Worm (Caenorhabditis elegans) whole organism, L4 larva: ENCODE data around the gene W04D2.4.
A peak's percentile ranks its signal among the peaks of the same experiment; 100 is the strongest.

Source experiments
- F10B5.3 ChIP-seq: sonication (generic microtip); optimal IDR thresholded peaks from 2 replicates; lab custom pipeline; 2016; ENCODE audit warnings: mild to moderate bottlenecking, missing genetic modification characterization, missing compliant biosample characterization
- F26F4.8 ChIP-seq: fragments of 200-800 bp; sonication (Bioruptor generic); conservative IDR thresholded peaks from 2 replicates; pipeline ENCODE4 v1.3.6; 2022; ENCODE audit warnings: missing genetic modification characterization, missing compliant biosample characterization
- F37D6.2 ChIP-seq: sonication (generic microtip); optimal IDR thresholded peaks from 2 replicates; lab custom pipeline; 2016; ENCODE audit warnings: mild to moderate bottlenecking, missing genetic modification characterization, missing compliant biosample characterization
- R02D3.7 ChIP-seq: fragments of 150-350 bp; sonication (generic microtip); optimal IDR thresholded peaks from 3 replicates; lab custom pipeline; 2014; ENCODE audit warnings: missing biosample characterization, missing genetic modification characterization
- T26A8.4 ChIP-seq: fragments of 200-800 bp; sonication (Bioruptor generic); IDR thresholded peaks from 2 replicates; pipeline ENCODE4 v1.3.6; 2022; ENCODE audit warnings: missing genetic modification characterization, missing compliant biosample characterization
- Y105C5A.15 ChIP-seq: fragments of 200-800 bp; sonication (Bioruptor generic); IDR thresholded peaks from 2 replicates; pipeline ENCODE4 v1.3.6; 2022; ENCODE audit warnings: missing genetic modification characterization, missing compliant biosample characterization
- ZK337.2 ChIP-seq: fragments of 200-800 bp; sonication (Bioruptor generic); IDR thresholded peaks from 2 replicates; pipeline ENCODE4 v1.3.6; 2022; ENCODE audit warnings: missing genetic modification reagents, missing genetic modification characterization, missing compliant biosample characterization
- aha-1 ChIP-seq: fragments of 150-350 bp; peaks from one replicate; lab custom pipeline; 2014; ENCODE audit warnings: missing biosample characterization, missing genetic modification characterization
- ama-1 ChIP-seq: fragments of 150-350 bp; optimal IDR thresholded peaks from 2 replicates; lab custom pipeline; 2014; ENCODE audit warnings: inconsistent platforms, mixed read lengths
- arid-1 ChIP-seq: fragments of 200-800 bp; sonication (Bioruptor generic); conservative IDR thresholded peaks from 2 replicates; pipeline ENCODE4 v1.3.6; 2022; ENCODE audit warnings: missing genetic modification reagents, missing genetic modification characterization, missing compliant biosample characterization
- attf-4 ChIP-seq: sonication (generic microtip); optimal IDR thresholded peaks from 3 replicates; lab custom pipeline; 2017; ENCODE audit warnings: missing biosample characterization, missing genetic modification characterization
- daf-8 ChIP-seq: fragments of 200-800 bp; sonication (Bioruptor generic); IDR thresholded peaks from 2 replicates; pipeline ENCODE4 v1.3.6; 2022; ENCODE audit warnings: missing genetic modification characterization, missing compliant biosample characterization
- dmd-9 ChIP-seq: fragments of 200-800 bp; sonication (Bioruptor generic); IDR thresholded peaks from 2 replicates; pipeline ENCODE4 v1.3.6; 2022; ENCODE audit warnings: missing genetic modification reagents, missing genetic modification characterization, missing compliant biosample characterization
- dpl-1 ChIP-seq: fragments of 150-350 bp; optimal IDR thresholded peaks from 2 replicates; lab custom pipeline; 2014; ENCODE audit warnings: missing biosample characterization, missing genetic modification reagents, missing genetic modification characterization
- duxl-1 ChIP-seq: sonication (generic microtip); optimal IDR thresholded peaks from 2 replicates; lab custom pipeline; 2016; ENCODE audit warnings: mild to moderate bottlenecking, missing genetic modification characterization, moderate library complexity, missing compliant biosample characterization; ENCODE audit not compliant: poor library complexity
- dve-1 ChIP-seq: sonication (generic microtip); optimal IDR thresholded peaks from 2 replicates; lab custom pipeline; 2017; ENCODE audit warnings: antibody characterized with exemption, mild to moderate bottlenecking, missing genetic modification characterization, missing compliant biosample characterization; ENCODE audit not compliant: insufficient read depth
- fos-1 ChIP-seq: fragments of 150-350 bp; optimal IDR thresholded peaks from 2 replicates; lab custom pipeline; 2014; ENCODE audit warnings: missing biosample characterization, missing genetic modification characterization
- gei-8 ChIP-seq: fragments of 200-800 bp; sonication (Bioruptor generic); optimal IDR thresholded peaks from 2 replicates; lab custom pipeline; 2018; ENCODE audit warnings: mild to moderate bottlenecking, missing genetic modification characterization, missing compliant biosample characterization
- hlh-11 ChIP-seq: fragments of 200-800 bp; sonication (Bioruptor generic); optimal IDR thresholded peaks from 2 replicates; lab custom pipeline; 2018; ENCODE audit warnings: mild to moderate bottlenecking, missing genetic modification characterization, missing compliant biosample characterization
- hlh-30 ChIP-seq: sonication (generic microtip); optimal IDR thresholded peaks from 2 replicates; lab custom pipeline; 2017; ENCODE audit warnings: antibody characterized with exemption, mild to moderate bottlenecking, missing genetic modification characterization, missing compliant biosample characterization; ENCODE audit not compliant: insufficient read depth
- hmg-1.1 ChIP-seq: fragments of 200-800 bp; sonication (Bioruptor generic); IDR thresholded peaks from 2 replicates; pipeline ENCODE4 v1.3.6; 2022; ENCODE audit warnings: missing genetic modification reagents, missing genetic modification characterization, missing compliant biosample characterization
- lim-7 ChIP-seq: fragments of 200-800 bp; sonication (Bioruptor generic); IDR thresholded peaks from 2 replicates; pipeline ENCODE4 v1.3.6; 2022; ENCODE audit warnings: missing genetic modification characterization, missing compliant biosample characterization
- lin-1 ChIP-seq: fragments of 200-800 bp; sonication (Bioruptor generic); IDR thresholded peaks from 2 replicates; pipeline ENCODE4 v1.3.6; 2022; ENCODE audit warnings: missing genetic modification reagents, missing genetic modification characterization, missing compliant biosample characterization
- lin-13 ChIP-seq: fragments of 150-350 bp; optimal IDR thresholded peaks from 2 replicates; lab custom pipeline; 2014; ENCODE audit warnings: missing biosample characterization, missing genetic modification reagents, missing genetic modification characterization
- lin-29 ChIP-seq: fragments of 200-800 bp; sonication (Bioruptor generic); IDR thresholded peaks from 2 replicates; pipeline ENCODE4 v1.3.6; 2022; ENCODE audit warnings: missing genetic modification reagents, missing genetic modification characterization, missing compliant biosample characterization
- lir-3 ChIP-seq: sonication (generic microtip); optimal IDR thresholded peaks from 2 replicates; lab custom pipeline; 2016; ENCODE audit warnings: mild to moderate bottlenecking, missing genetic modification characterization, missing compliant biosample characterization
- lsy-2 ChIP-seq, 2 experiments: fragments of 150-350 bp in 1 of 2; sonication (generic microtip) in 1 of 2; optimal IDR thresholded peaks; 2 replicates each; lab custom pipeline; 2014 to 2017; ENCODE audit warnings: missing biosample characterization in 2 of 2, missing genetic modification characterization in 2 of 2
- madf-9 ChIP-seq: fragments of 200-800 bp; sonication (Bioruptor generic); conservative IDR thresholded peaks from 2 replicates; pipeline ENCODE4 v1.3.6; 2022; ENCODE audit warnings: missing genetic modification reagents, missing genetic modification characterization, missing compliant biosample characterization
- mdl-1 ChIP-seq, 2 experiments: fragments of 150-350 bp in 1 of 2; sonication (generic microtip) in 1 of 2; optimal IDR thresholded peaks; 2 replicates each; lab custom pipeline; 2014 to 2017; ENCODE audit warnings: missing biosample characterization in 2 of 2, missing genetic modification characterization in 2 of 2
- mep-1 ChIP-seq: fragments of 150-350 bp; sonication (generic microtip); optimal IDR thresholded peaks from 3 replicates; lab custom pipeline; 2014; ENCODE audit warnings: missing biosample characterization, missing genetic modification characterization
- mes-2 ChIP-seq: sonication (generic microtip); optimal IDR thresholded peaks from 2 replicates; lab custom pipeline; 2016; ENCODE audit warnings: missing genotype, mild to moderate bottlenecking, missing genetic modification characterization, missing compliant biosample characterization; ENCODE audit not compliant: poor library complexity, severe bottlenecking
- mxl-3 ChIP-seq: fragments of 200-800 bp; sonication (Bioruptor generic); optimal IDR thresholded peaks from 2 replicates; lab custom pipeline; 2018; ENCODE audit warnings: mild to moderate bottlenecking, missing genetic modification characterization, missing compliant biosample characterization
- nhr-10 ChIP-seq: fragments of 150-350 bp; optimal IDR thresholded peaks from 2 replicates; lab custom pipeline; 2014; ENCODE audit warnings: missing biosample characterization, missing genetic modification characterization
- nhr-102 ChIP-seq: sonication (generic microtip); optimal IDR thresholded peaks from 2 replicates; lab custom pipeline; 2016; ENCODE audit warnings: mild to moderate bottlenecking, missing genetic modification characterization, moderate library complexity, missing compliant biosample characterization
- nhr-111 ChIP-seq: fragments of 200-800 bp; sonication (Bioruptor generic); optimal IDR thresholded peaks from 2 replicates; lab custom pipeline; 2018; ENCODE audit warnings: mild to moderate bottlenecking, missing genetic modification characterization, missing compliant biosample characterization
- nhr-25 ChIP-seq: sonication (generic microtip); optimal IDR thresholded peaks from 2 replicates; lab custom pipeline; 2017; ENCODE audit warnings: missing genetic modification characterization, mild to moderate bottlenecking, missing compliant biosample characterization, antibody characterized with exemption, moderate library complexity, borderline replicate concordance; ENCODE audit not compliant: insufficient read depth
- nhr-41 ChIP-seq: fragments of 200-800 bp; sonication (Bioruptor generic); IDR thresholded peaks from 2 replicates; pipeline ENCODE4 v1.3.6; 2022; ENCODE audit warnings: missing genetic modification reagents, missing genetic modification characterization, missing compliant biosample characterization
- nhr-48 ChIP-seq: sonication (generic microtip); optimal IDR thresholded peaks from 2 replicates; lab custom pipeline; 2016; ENCODE audit warnings: mild to moderate bottlenecking, missing genetic modification characterization, missing compliant biosample characterization
- nhr-76 ChIP-seq: fragments of 150-350 bp; optimal IDR thresholded peaks from 2 replicates; lab custom pipeline; 2014; ENCODE audit warnings: missing biosample characterization, missing genetic modification characterization
- pqm-1 ChIP-seq: sonication (generic microtip); optimal IDR thresholded peaks from 2 replicates; lab custom pipeline; 2017; ENCODE audit warnings: missing biosample characterization, missing genetic modification characterization
- rbr-2 ChIP-seq: sonication (generic microtip); optimal IDR thresholded peaks from 2 replicates; lab custom pipeline; 2016; ENCODE audit warnings: missing genotype, missing genetic modification characterization, missing compliant biosample characterization
- set-16 ChIP-seq: fragments of 200-800 bp; sonication (Bioruptor generic); IDR thresholded peaks from 2 replicates; pipeline ENCODE4 v1.3.6; 2022; ENCODE audit warnings: missing genetic modification reagents, missing genetic modification characterization, missing compliant biosample characterization
- tag-97 ChIP-seq: fragments of 200-800 bp; sonication (Bioruptor generic); IDR thresholded peaks from 2 replicates; pipeline ENCODE4 v1.3.6; 2022; ENCODE audit warnings: missing genetic modification characterization, missing compliant biosample characterization
- unc-130 ChIP-seq: sonication (generic microtip); optimal IDR thresholded peaks from 2 replicates; lab custom pipeline; 2016; ENCODE audit warnings: missing genetic modification reagents, missing genetic modification characterization, missing compliant biosample characterization
- unc-39 ChIP-seq: sonication (generic microtip); optimal IDR thresholded peaks from 2 replicates; lab custom pipeline; 2017; ENCODE audit warnings: missing biosample characterization, missing genetic modification characterization
- unc-62 ChIP-seq, 3 experiments: fragments of 150-350 bp in 1 of 3; sonication (generic microtip); optimal IDR thresholded peaks in 2 of 3; peaks in 1 of 3; 1 replicate in 1 of 3; 2 replicates in 2 of 3; lab custom pipeline; 2014 to 2017; ENCODE audit warnings: missing biosample characterization in 3 of 3, missing genetic modification characterization in 3 of 3, missing genetic modification reagents in 3 of 3, missing genotype in 1 of 3
- zip-11 ChIP-seq: fragments of 200-800 bp; sonication (Bioruptor generic); IDR thresholded peaks from 2 replicates; pipeline ENCODE4 v1.3.6; 2022; ENCODE audit warnings: missing genetic modification characterization, missing compliant biosample characterization

The W04D2.4 gene

ce11 chrV:12497725-12498263 lies at the start of gene W04D2.4, which contains the start of gene rbm-25 (continued):
- no peak for TF ChIP-seq nhr-76 (tag; lab: Kevin White, UChicago)
- TF ChIP-seq nhr-48: peak; percentile 49
- TF ChIP-seq lin-13 (GFP tag; lab: Kevin White, UChicago): peak; percentile 22

ce11 chrV:12542683-12543319 lies 45.2 kb upstream of the W04D2.4 start:
- TF ChIP-seq nhr-111 (GFP tag; lab: Kevin White, UChicago) (no peak), mdl-1 (tag; optimal IDR thresholded peaks at IDR 0.05; lab: Kevin White, UChicago) (peak in 1 of 2 experiments; percentile 38), fos-1 (tag; lab: Kevin White, UChicago) (no peak), hlh-30 (peak; percentile 32), unc-130 (GFP tag; lab: Kevin White, UChicago) (no peak), mep-1 (tag; lab: Kevin White, UChicago) (no peak), R02D3.7 (no peak), rbr-2 (tag; lab: Kevin White, UChicago) (peak; percentile 22), mxl-3 (no peak), pqm-1 (tag; lab: Kevin White, UChicago) (no peak), nhr-102 (peak; percentile 4), lsy-2 (tag; optimal IDR thresholded peaks at IDR 0.05; lab: Kevin White, UChicago) (peak in 1 of 2 experiments; percentile 50), hmg-1.1 (GFP tag; lab: Robert Waterston, UW) (no peak), lin-1 (GFP tag; lab: Robert Waterston, UW) (no peak), dpl-1 (GFP tag; lab: Kevin White, UChicago) (no peak), set-16 (GFP tag; lab: Robert Waterston, UW) (no peak), T26A8.4 (no peak), lim-7 (GFP tag; lab: Robert Waterston, UW) (no peak), madf-9 (no peak), hlh-11 (tag; lab: Kevin White, UChicago) (peak; percentile 46), unc-39 (no peak), F37D6.2 (tag; lab: Kevin White, UChicago) (no peak), mes-2 (tag; lab: Kevin White, UChicago) (peak; percentile 47), attf-4 (tag; lab: Kevin White, UChicago) (no peak), nhr-25 (peak; percentile 8), lin-29 (GFP tag; lab: Robert Waterston, UW) (no peak), arid-1 (GFP tag; lab: Robert Waterston, UW) (no peak), ama-1 (lab: Kevin White, UChicago) (peak; percentile 53), zip-11 (no peak), F10B5.3 (no peak), Y105C5A.15 (GFP tag; lab: Robert Waterston, UW) (no peak), gei-8 (GFP tag; lab: Kevin White, UChicago) (no peak), tag-97 (GFP tag; lab: Robert Waterston, UW) (no peak), duxl-1 (tag; lab: Kevin White, UChicago) (no peak), dve-1 (tag; lab: Kevin White, UChicago) (no peak), ZK337.2 (GFP tag; lab: Robert Waterston, UW) (no peak), F26F4.8 (GFP tag; lab: Robert Waterston, UW) (no peak), nhr-41 (GFP tag; lab: Robert Waterston, UW) (no peak), unc-62 (GFP tag; optimal IDR thresholded peaks at IDR 0.05 in 1 of 2; lab: Kevin White, UChicago) (peak in 1 of 2 experiments; percentile 99), unc-62 (tag; optimal IDR thresholded peaks at IDR 0.05; lab: Kevin White, UChicago) (no peak), daf-8 (no peak), nhr-10 (tag; lab: Kevin White, UChicago) (peak; percentile 71), lir-3 (tag; lab: Kevin White, UChicago) (no peak), aha-1 (peak; percentile 65), dmd-9 (GFP tag; lab: Robert Waterston, UW) (no peak), nhr-48 (no peak)
